Fruit fly (Drosophila melanogaster) S2 (cell line): ENCODE data around the gene SelT.

ENCODE experiments used
- CG8478 ChIP-seq: fragments of >200 bp; optimal IDR thresholded peaks from 2 replicates; lab custom pipeline; 2018
- CTCF ChIP-seq, 2 experiments: fragments of >200 bp; optimal IDR thresholded peaks; 2 replicates each; lab custom pipeline; 2018

DNA sequence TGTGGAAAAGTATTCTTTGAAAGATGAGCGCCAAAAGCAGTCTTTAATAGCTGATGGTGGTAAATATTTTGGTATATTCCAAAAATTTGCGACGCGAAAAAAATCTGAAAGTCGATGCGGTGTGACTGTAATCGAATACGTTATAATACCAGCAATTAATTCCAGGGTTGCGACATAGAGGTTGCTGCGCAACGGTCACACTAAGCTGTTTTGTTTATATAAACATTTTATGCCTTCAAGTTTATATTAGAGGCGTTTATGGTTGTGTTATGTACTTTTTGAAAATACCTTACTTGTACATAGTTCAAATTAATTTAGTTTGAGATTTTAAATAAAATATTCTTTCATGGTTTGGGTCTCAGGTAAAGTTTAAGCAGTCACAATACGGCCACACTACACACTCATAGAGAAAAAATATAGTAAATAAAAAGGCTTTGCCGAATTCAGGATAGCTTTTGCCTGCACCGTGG, 39.4 kb upstream of the SelT start, which contains the start of gene CG14043:
- TF ChIP-seq CG8478 (lab: Kevin White, UChicago), result no peak
- peak in 1 of 2 experiments; percentile 16 for TF ChIP-seq CTCF (optimal IDR thresholded peaks at IDR 0.05; lab: Kevin White, UChicago)
